Fruit fly (Drosophila melanogaster) whole organism, embryonic: Measurements from ENCODE around the gene CG4607.

Experiments used
- CG12659 ChIP-seq: fragments of 200-800 bp; sonication (Bioruptor generic); optimal IDR thresholded peaks from 3 replicates; lab custom pipeline; 2017; ENCODE audit warnings: mild to moderate bottlenecking, missing biosample characterization, missing genetic modification reagents, missing genetic modification characterization
- CG14050 ChIP-seq: fragments of 200-800 bp; sonication (Bioruptor generic); IDR thresholded peaks from 3 replicates; pipeline ENCODE4 v1.3.6; 2022; ENCODE audit warnings: missing biosample characterization, missing genetic modification characterization
- CG14667 ChIP-seq: fragments of 200-800 bp; sonication (Bioruptor generic); IDR thresholded peaks from 2 replicates; pipeline ENCODE4 v1.3.6; 2022; ENCODE audit warnings: missing biosample characterization, missing genetic modification characterization
- CG1529 ChIP-seq: fragments of 200-800 bp; sonication (Bioruptor generic); optimal IDR thresholded peaks from 3 replicates; lab custom pipeline; 2018; ENCODE audit warnings: missing biosample characterization, missing genetic modification characterization
- CG15601 ChIP-seq: fragments of 200-800 bp; sonication (Bioruptor generic); optimal IDR thresholded peaks from 3 replicates; lab custom pipeline; 2019; ENCODE audit warnings: missing biosample characterization, mild to moderate bottlenecking, missing genetic modification characterization, moderate library complexity
- CG1647 ChIP-seq: fragments of 200-800 bp; sonication (Bioruptor generic); optimal IDR thresholded peaks from 3 replicates; lab custom pipeline; 2016; ENCODE audit warnings: missing biosample characterization, missing genetic modification characterization
- CG17385 ChIP-seq: fragments of 200-800 bp; sonication (Bioruptor generic); optimal IDR thresholded peaks from 3 replicates; lab custom pipeline; 2018; ENCODE audit warnings: missing biosample characterization, mild to moderate bottlenecking, missing genetic modification characterization
- CG2120 ChIP-seq: fragments of 200-800 bp; sonication (Bioruptor generic); optimal IDR thresholded peaks from 3 replicates; lab custom pipeline; 2016; ENCODE audit warnings: missing biosample characterization, missing genetic modification characterization
- CG2678 ChIP-seq: fragments of 200-800 bp; sonication (Bioruptor generic); optimal IDR thresholded peaks from 3 replicates; lab custom pipeline; 2019; ENCODE audit warnings: missing biosample characterization, mild to moderate bottlenecking, missing genetic modification characterization, moderate library complexity
- CG2712 ChIP-seq: fragments of 200-800 bp; optimal IDR thresholded peaks from 3 replicates; lab custom pipeline; 2019; ENCODE audit warnings: missing biosample characterization, mild to moderate bottlenecking, missing genetic modification characterization, moderate library complexity
- CG2875 ChIP-seq: fragments of 200-800 bp; sonication (Bioruptor generic); optimal IDR thresholded peaks from 2 replicates; lab custom pipeline; 2017; ENCODE audit warnings: missing biosample characterization, mild to moderate bottlenecking, missing genetic modification characterization, missing genetic modification reagents
- CG3065 ChIP-seq: fragments of 200-800 bp; sonication (Bioruptor generic); optimal IDR thresholded peaks from 2 replicates; lab custom pipeline; 2016; ENCODE audit warnings: missing biosample characterization, missing genetic modification characterization
- CG31441 ChIP-seq: fragments of 200-800 bp; sonication (Bioruptor generic); IDR thresholded peaks from 2 replicates; pipeline ENCODE4 v1.3.6; 2022; ENCODE audit warnings: missing biosample characterization, missing genetic modification characterization
- CG32772 ChIP-seq: fragments of 200-800 bp; sonication (Bioruptor generic); IDR thresholded peaks from 2 replicates; pipeline ENCODE4 v1.3.6; 2022; ENCODE audit warnings: missing biosample characterization, missing genetic modification characterization
- CG33557 ChIP-seq: fragments of 200-800 bp; sonication (Bioruptor generic); optimal IDR thresholded peaks from 2 replicates; lab custom pipeline; 2019; ENCODE audit warnings: missing biosample characterization, mild to moderate bottlenecking, missing genetic modification characterization, moderate library complexity
- CG34422 ChIP-seq: fragments of 200-800 bp; sonication (Bioruptor generic); IDR thresholded peaks from 3 replicates; pipeline ENCODE4 v1.3.6; 2022; ENCODE audit warnings: missing biosample characterization, missing genetic modification characterization
- CG4328 ChIP-seq: fragments of 200-800 bp; sonication (Bioruptor generic); optimal IDR thresholded peaks from 3 replicates; lab custom pipeline; 2017; ENCODE audit warnings: missing biosample characterization, missing genetic modification reagents, missing genetic modification characterization
- CG4617 ChIP-seq: fragments of 200-800 bp; sonication (Bioruptor generic); optimal IDR thresholded peaks from 3 replicates; lab custom pipeline; 2016; ENCODE audit warnings: missing biosample characterization, missing genetic modification characterization, borderline replicate concordance
- CG7839 ChIP-seq: fragments of 200-800 bp; sonication (Bioruptor generic); optimal IDR thresholded peaks from 3 replicates; lab custom pipeline; 2018; ENCODE audit warnings: missing biosample characterization, mild to moderate bottlenecking, missing genetic modification characterization, moderate library complexity
- CG8089 ChIP-seq: fragments of 200-800 bp; sonication (Bioruptor generic); optimal IDR thresholded peaks from 3 replicates; lab custom pipeline; 2016; ENCODE audit warnings: missing biosample characterization, missing genetic modification characterization
- CG8944 ChIP-seq: fragments of 200-800 bp; sonication (Bioruptor generic); optimal IDR thresholded peaks from 3 replicates; lab custom pipeline; 2016; ENCODE audit warnings: missing biosample characterization, missing genetic modification characterization
- CHES-1-like ChIP-seq: fragments of 200-800 bp; sonication (Bioruptor generic); optimal IDR thresholded peaks from 2 replicates; lab custom pipeline; 2016; ENCODE audit warnings: missing biosample characterization, missing genetic modification characterization
- CTCF ChIP-seq: fragments of 200-800 bp; sonication (Bioruptor generic); optimal IDR thresholded peaks from 2 replicates; lab custom pipeline; 2017; ENCODE audit warnings: missing biosample characterization, mild to moderate bottlenecking, missing genetic modification characterization, moderate library complexity
- CrebB ChIP-seq: fragments of 200-800 bp; sonication (Bioruptor generic); optimal IDR thresholded peaks from 3 replicates; lab custom pipeline; 2018; ENCODE audit warnings: missing biosample characterization, mild to moderate bottlenecking, missing genetic modification characterization
- Dbx ChIP-seq: fragments of 200-800 bp; sonication (Bioruptor generic); IDR thresholded peaks from 3 replicates; pipeline ENCODE4 v1.3.6; 2022; ENCODE audit warnings: missing biosample characterization, missing genetic modification characterization
- ERR ChIP-seq: fragments of 200-800 bp; sonication (Bioruptor generic); optimal IDR thresholded peaks from 2 replicates; lab custom pipeline; 2016; ENCODE audit warnings: missing biosample characterization, missing genetic modification characterization
- Fer3 ChIP-seq: fragments of 200-800 bp; sonication (Bioruptor generic); optimal IDR thresholded peaks from 2 replicates; lab custom pipeline; 2018; ENCODE audit warnings: missing biosample characterization, mild to moderate bottlenecking, missing genetic modification characterization, moderate library complexity
- H15 ChIP-seq: fragments of 200-800 bp; sonication (Bioruptor generic); IDR thresholded peaks from 3 replicates; pipeline ENCODE4 v1.3.6; 2022; ENCODE audit warnings: missing biosample characterization, missing genetic modification characterization
- HLH3B ChIP-seq: fragments of 200-800 bp; sonication (Bioruptor generic); IDR thresholded peaks from 2 replicates; pipeline ENCODE4 v1.3.6; 2022; ENCODE audit warnings: missing biosample characterization, missing genetic modification characterization
- Hr78 ChIP-seq, 2 experiments: fragments of 200-800 bp in 1 of 2; fragments of >200 bp in 1 of 2; sonication (Bioruptor generic) in 1 of 2; optimal IDR thresholded peaks; 2 replicates each; lab custom pipeline; 2017 to 2019; ENCODE audit warnings: missing biosample characterization in 2 of 2, missing genetic modification characterization in 2 of 2, mild to moderate bottlenecking in 1 of 2, moderate library complexity in 1 of 2
- Kr ChIP-seq: fragments of 200-800 bp; sonication (Bioruptor generic); optimal IDR thresholded peaks from 2 replicates; lab custom pipeline; 2017; ENCODE audit warnings: missing biosample characterization, mild to moderate bottlenecking, missing genetic modification characterization
- Med ChIP-seq: fragments of 200-800 bp; sonication (Bioruptor generic); peaks from one replicate; lab custom pipeline; 2016; ENCODE audit warnings: missing biosample characterization, missing genetic modification characterization, mild to moderate bottlenecking, inconsistent platforms, moderate library complexity
- Nf-YB ChIP-seq: fragments of 200-800 bp; sonication (Bioruptor generic); optimal IDR thresholded peaks from 3 replicates; lab custom pipeline; 2019; ENCODE audit warnings: missing biosample characterization, mild to moderate bottlenecking, missing genetic modification characterization, moderate library complexity
- Taf1 ChIP-seq: fragments of 200-800 bp; sonication (Bioruptor generic); IDR thresholded peaks from 2 replicates; pipeline ENCODE4 v1.3.6; 2022; ENCODE audit warnings: missing biosample characterization, missing genetic modification characterization
- aop ChIP-seq: fragments of 200-800 bp; sonication (Bioruptor generic); IDR thresholded peaks from 2 replicates; pipeline ENCODE4 v1.3.6; 2022; ENCODE audit warnings: missing biosample characterization, missing genetic modification characterization
- bbx ChIP-seq: fragments of 200-800 bp; sonication (Bioruptor generic); IDR thresholded peaks from 2 replicates; pipeline ENCODE4 v1.3.6; 2022; ENCODE audit warnings: missing biosample characterization, missing genetic modification characterization; ENCODE audit not compliant: partially characterized antibody
- bowl ChIP-seq: fragments of 200-800 bp; sonication (Bioruptor generic); IDR thresholded peaks from 2 replicates; pipeline ENCODE4 v1.3.6; 2022; ENCODE audit warnings: missing biosample characterization, missing genetic modification characterization
- br ChIP-seq: fragments of >200 bp; optimal IDR thresholded peaks from 2 replicates; lab custom pipeline; 2017
- btn ChIP-seq: fragments of 200-800 bp; sonication (Bioruptor generic); optimal IDR thresholded peaks from 2 replicates; lab custom pipeline; 2016; ENCODE audit warnings: missing biosample characterization, missing genetic modification characterization
- crc ChIP-seq: fragments of 200-800 bp; sonication (Bioruptor generic); optimal IDR thresholded peaks from 2 replicates; lab custom pipeline; 2016; ENCODE audit warnings: missing biosample characterization, missing genetic modification characterization
- crp ChIP-seq, 2 experiments: fragments of 200-800 bp; sonication (Bioruptor generic); optimal IDR thresholded peaks; 2 replicates in 1 of 2; 3 replicates in 1 of 2; lab custom pipeline; 2017; ENCODE audit warnings: missing biosample characterization in 2 of 2, missing genetic modification characterization in 2 of 2, mild to moderate bottlenecking in 1 of 2, moderate library complexity in 1 of 2
- gce ChIP-seq: fragments of 200-800 bp; sonication (Bioruptor generic); IDR thresholded peaks from 3 replicates; pipeline ENCODE4 v1.3.6; 2022; ENCODE audit warnings: missing biosample characterization, missing genetic modification characterization
- gro ChIP-seq: fragments of 200-800 bp; sonication (Bioruptor generic); optimal IDR thresholded peaks from 2 replicates; lab custom pipeline; 2016; ENCODE audit warnings: missing biosample characterization, missing genetic modification characterization
- lola ChIP-seq, 3 experiments: fragments of >200 bp in 2 of 3; fragments of 200-800 bp in 1 of 3; sonication (Bioruptor generic) in 1 of 3; optimal IDR thresholded peaks; 2 replicates each; lab custom pipeline; 2017 to 2019; ENCODE audit warnings: missing biosample characterization in 3 of 3, missing genetic modification characterization in 3 of 3, mild to moderate bottlenecking in 1 of 3, moderate library complexity in 1 of 3
- org-1 ChIP-seq: fragments of 200-800 bp; sonication (Bioruptor generic); optimal IDR thresholded peaks from 2 replicates; lab custom pipeline; 2017; ENCODE audit warnings: missing biosample characterization, missing genetic modification characterization
- pros ChIP-seq: fragments of 200-800 bp; sonication (Bioruptor generic); optimal IDR thresholded peaks from 3 replicates; lab custom pipeline; 2019; ENCODE audit warnings: missing biosample characterization, mild to moderate bottlenecking, missing genetic modification characterization, moderate library complexity
- ranshi ChIP-seq: fragments of 200-800 bp; sonication (Bioruptor generic); IDR thresholded peaks from 2 replicates; pipeline ENCODE4 v1.3.6; 2022; ENCODE audit warnings: missing biosample characterization, missing genetic modification characterization
- sd ChIP-seq: fragments of 200-800 bp; sonication (Bioruptor generic); optimal IDR thresholded peaks from 3 replicates; lab custom pipeline; 2018; ENCODE audit warnings: missing biosample characterization, mild to moderate bottlenecking, missing genetic modification characterization, moderate library complexity
- slbo ChIP-seq: fragments of 200-800 bp; sonication (Bioruptor generic); IDR thresholded peaks from 2 replicates; pipeline ENCODE4 v1.3.6; 2022; ENCODE audit warnings: missing biosample characterization, missing genetic modification characterization
- so ChIP-seq: fragments of 200-800 bp; sonication (Bioruptor generic); IDR thresholded peaks from 3 replicates; pipeline ENCODE4 v1.3.6; 2022; ENCODE audit warnings: missing biosample characterization, missing genetic modification characterization

CG4607 gene

dm6 chrX:7095292-7095911 lies 26.2 kb downstream of the CG4607 start (continued):
- TF ChIP-seq CG8944 (GFP tag; lab: Kevin White, UChicago) (peak; percentile 72), ranshi (GFP tag; lab: Robert Waterston, UW) (peak; percentile 72), slbo (peak; percentile 76), CG34422 (GFP tag; lab: Robert Waterston, UW) (peak; percentile 73), CG31441 (GFP tag; lab: Robert Waterston, UW) (peak; percentile 64; the same call in 1 of the 2 replicates), CHES-1-like (GFP tag; lab: Kevin White, UChicago) (peak; percentile 45), gro (GFP tag; lab: Kevin White, UChicago) (no peak), CG2678 (tag; lab: Kevin White, UChicago) (peak; percentile 88), org-1 (GFP tag; lab: Kevin White, UChicago) (peak; percentile 64), bowl (GFP tag; lab: Robert Waterston, UW) (peak; percentile 76), CG32772 (GFP tag; lab: Robert Waterston, UW) (peak; percentile 62; the same call in 1 of the 2 replicates), CG33557 (peak; percentile 48), aop (GFP tag; lab: Robert Waterston, UW) (no peak; the same call in 1 of the 2 replicates), pros (GFP tag; lab: Kevin White, UChicago) (no peak), H15 (GFP tag; lab: Robert Waterston, UW) (peak; percentile 73), CG12659 (GFP tag; lab: Kevin White, UChicago) (peak; percentile 67), Kr (GFP tag; lab: Kevin White, UChicago) (no peak), CG2120 (GFP tag; lab: Kevin White, UChicago) (peak; percentile 64), crp (GFP tag; optimal IDR thresholded peaks at IDR 0.05; lab: Kevin White, UChicago) (peak in 1 of 2 experiments; percentile 67), CG14050 (GFP tag; lab: Robert Waterston, UW) (peak; percentile 81), lola (GFP tag; optimal IDR thresholded peaks at IDR 0.05; lab: Kevin White, UChicago) (peak in 1 of 3 experiments; percentile 60), Nf-YB (GFP tag; lab: Kevin White, UChicago) (peak; percentile 22), CG1529 (peak; percentile 59), Taf1 (GFP tag; lab: Robert Waterston, UW) (peak; percentile 25; the same call in 1 of the 2 replicates), CTCF (GFP tag; lab: Kevin White, UChicago) (peak; percentile 8), CG2875 (GFP tag; lab: Kevin White, UChicago) (peak; percentile 51), CG4617 (peak; percentile 56), Hr78 (GFP tag; optimal IDR thresholded peaks at IDR 0.05; lab: Kevin White, UChicago) (peak in 1 of 2 experiments; percentile 11), btn (peak; percentile 43), CG7839 (tag; lab: Kevin White, UChicago) (peak; percentile 86), CG17385 (GFP tag; lab: Kevin White, UChicago) (peak; percentile 80), CG3065 (GFP tag; lab: Kevin White, UChicago) (no peak), Fer3 (peak; percentile 77), crc (GFP tag; lab: Kevin White, UChicago) (peak; percentile 61), br (lab: Kevin White, UChicago) (no peak), CG4328 (peak; percentile 50), CG14667 (peak; percentile 67), CG8089 (GFP tag; lab: Kevin White, UChicago) (peak; percentile 54), CrebB (peak; percentile 33), CG15601 (tag; lab: Kevin White, UChicago) (peak; percentile 64), Dbx (GFP tag; lab: Robert Waterston, UW) (0 out of 3 replicates have a peak, but pooled peaks have one; percentile 43), so (GFP tag; lab: Robert Waterston, UW) (peak; percentile 47; the same call in 2 of the 3 replicates), sd (tag; lab: Kevin White, UChicago) (peak; percentile 42), HLH3B (peak; percentile 86), bbx (GFP tag; lab: Robert Waterston, UW) (no peak), gce (GFP tag; lab: Robert Waterston, UW) (peak; percentile 70; the same call in 1 of the 3 replicates), CG2712 (tag; lab: Kevin White, UChicago) (peak; percentile 79), Med (peak; percentile 96), CG1647 (GFP tag; lab: Kevin White, UChicago) (peak; percentile 76), ERR (GFP tag; lab: Kevin White, UChicago) (peak; percentile 13)
